Worm (Caenorhabditis elegans): ENCODE results near the gene atrn-1.

DNA sequence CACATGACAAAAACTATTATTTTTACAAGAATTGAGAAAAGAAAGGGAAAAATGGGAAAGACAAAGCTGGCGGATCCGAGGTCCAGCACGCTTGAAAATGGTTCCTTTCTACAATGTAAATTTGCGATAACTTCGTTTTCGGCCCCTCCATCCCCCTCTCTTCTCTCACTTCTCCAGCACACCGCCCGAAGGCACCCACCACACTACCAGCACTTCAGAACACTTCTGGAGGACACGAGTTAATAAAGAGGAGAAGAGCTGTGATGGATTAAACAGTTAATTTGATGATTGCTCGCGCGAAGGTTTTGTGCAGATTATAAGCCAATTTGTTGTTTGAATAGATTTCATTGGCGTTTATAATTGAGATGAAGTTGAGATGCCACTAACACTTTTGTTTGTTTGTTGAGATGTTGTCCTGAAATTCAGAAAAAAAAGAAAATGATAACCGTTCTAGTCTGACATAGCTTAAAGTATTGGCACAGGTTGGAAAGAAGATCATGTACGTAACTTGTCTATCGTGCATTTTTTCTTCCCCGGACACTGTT lies 16.7 kb upstream of the atrn-1 start:
- TF ChIP-seq peb-1 (tag; optimal IDR thresholded peaks at IDR 0.05), result no peak
- no peak for TF ChIP-seq lin-39 (tag; optimal IDR thresholded peaks at IDR 0.05)
- no peak for TF ChIP-seq egl-27 (tag; optimal IDR thresholded peaks at IDR 0.05)
- TF ChIP-seq unc-62 (GFP tag; optimal IDR thresholded peaks at IDR 0.05), result no peak

Data from whole organism, L2 larva.